Worm (Caenorhabditis elegans): ENCODE results near the gene F01G4.4.

F01G4.4 gene

ce11 chrIV:11143228-11143444 lies at the start of gene F01G4.4:
F01G4.4 (plus strand) TSS chrIV:11143345.
- no peak for TF ChIP-seq unc-62 (GFP tag; optimal IDR thresholded peaks at IDR 0.05)

- TF ChIP-seq unc-62 (GFP tag; optimal IDR thresholded peaks at IDR 0.05) = no peak
Observed at ce11 chrIV:11094052-11094451, 49.1 kb upstream of the F01G4.4 start.

- no peak for TF ChIP-seq unc-62 (GFP tag; optimal IDR thresholded peaks at IDR 0.05)
Observed at ce11 chrIV:11094974-11095373, 48.2 kb upstream of the F01G4.4 start, which contains the start of gene M7.8. M7.8 (minus strand) TSS chrIV:11095085.

ce11 chrIV:11097795-11098194 lies 45.4 kb upstream of the F01G4.4 start, which contains the start of gene M7.12:
M7.12 (minus strand) TSS chrIV:11097982.
- no peak for TF ChIP-seq unc-62 (GFP tag; optimal IDR thresholded peaks at IDR 0.05)

- TF ChIP-seq unc-62 (GFP tag; optimal IDR thresholded peaks at IDR 0.05) = no peak
Observed at ce11 chrIV:11100271-11100670, 42.9 kb upstream of the F01G4.4 start, which contains the start of gene str-3. str-3 (minus strand) TSS chrIV:11100371.

- TF ChIP-seq unc-62 (GFP tag; optimal IDR thresholded peaks at IDR 0.05) = no peak
Observed at ce11 chrIV:11101383-11101782, 41.8 kb upstream of the F01G4.4 start, which contains the start of gene srlf-18. srlf-18 (minus strand) TSS chrIV:11101483.

ce11 chrIV:11102608-11103007 lies 40.5 kb upstream of the F01G4.4 start, which contains the start of gene srlf-17:
srlf-17 (minus strand) TSS chrIV:11102708.
- TF ChIP-seq unc-62 (GFP tag; optimal IDR thresholded peaks at IDR 0.05) = no peak

ce11 chrIV:11103501-11103900 lies 39.6 kb upstream of the F01G4.4 start:
- no peak for TF ChIP-seq unc-62 (GFP tag; optimal IDR thresholded peaks at IDR 0.05)

- TF ChIP-seq unc-62 (GFP tag; optimal IDR thresholded peaks at IDR 0.05) = no peak
Observed at ce11 chrIV:11105724-11106123, 37.4 kb upstream of the F01G4.4 start, which contains the start of gene srlf-24. srlf-24 (minus strand) TSS chrIV:11105824.

ce11 chrIV:11109771-11110170 lies 33.4 kb upstream of the F01G4.4 start, which contains the start of gene pigk-1:
pigk-1 (minus strand) TSS chrIV:11110018.
- TF ChIP-seq unc-62 (GFP tag; optimal IDR thresholded peaks at IDR 0.05) = no peak

ce11 chrIV:11110995-11111619 lies 32.0 kb upstream of the F01G4.4 start, which contains the start of gene rps-5:
rps-5 (minus strand) TSS chrIV:11111045.
- no peak for TF ChIP-seq unc-62 (GFP tag; optimal IDR thresholded peaks at IDR 0.05)

ce11 chrIV:11111898-11112297 lies 31.2 kb upstream of the F01G4.4 start:
- TF ChIP-seq unc-62 (GFP tag; optimal IDR thresholded peaks at IDR 0.05) = no peak

- TF ChIP-seq unc-62 (GFP tag; optimal IDR thresholded peaks at IDR 0.05) = no peak
Observed at ce11 chrIV:11112641-11113040, 30.5 kb upstream of the F01G4.4 start, which contains the start of gene clc-9. clc-9 (plus strand) TSS chrIV:11112941.

- TF ChIP-seq unc-62 (GFP tag; optimal IDR thresholded peaks at IDR 0.05) = no peak
Observed at ce11 chrIV:11118837-11119491, 24.2 kb upstream of the F01G4.4 start, which contains the start of the genes imp-2 and enpl-1. imp-2 (minus strand) TSS chrIV:11118887. enpl-1 (plus strand) TSS chrIV:11119298.

- TF ChIP-seq unc-62 (GFP tag; optimal IDR thresholded peaks at IDR 0.05) = no peak
Observed at ce11 chrIV:11119972-11120562, 23.1 kb upstream of the F01G4.4 start.

ce11 chrIV:11124674-11125073 lies 18.5 kb upstream of the F01G4.4 start, which contains the start of gene spo-11:
spo-11 (minus strand) TSS chrIV:11124862.
- no peak for TF ChIP-seq unc-62 (GFP tag; optimal IDR thresholded peaks at IDR 0.05)

- no peak for TF ChIP-seq unc-62 (GFP tag; optimal IDR thresholded peaks at IDR 0.05)
Observed at ce11 chrIV:11125200-11125599, 17.9 kb upstream of the F01G4.4 start.

All from whole organism, dauer.